Fruit fly (Drosophila melanogaster) whole organism, adult: ENCODE results near the gene Cht7.

Experiments used
- CG11617 ChIP-seq: fragments of 200-800 bp; sonication (Bioruptor generic); optimal IDR thresholded peaks from 2 replicates; lab custom pipeline; 2017; ENCODE audit warnings: mild to moderate bottlenecking, missing biosample characterization, missing genetic modification reagents, missing genetic modification characterization
- CG12768 ChIP-seq: fragments of 200-800 bp; sonication (Bioruptor generic); optimal IDR thresholded peaks from 2 replicates; lab custom pipeline; 2017; ENCODE audit warnings: missing biosample characterization, missing genetic modification characterization, mild to moderate bottlenecking, moderate library complexity, missing genetic modification reagents
- CG14711 ChIP-seq: fragments of 200-800 bp; sonication (Bioruptor generic); optimal IDR thresholded peaks from 2 replicates; lab custom pipeline; 2018; ENCODE audit warnings: missing biosample characterization, mild to moderate bottlenecking, missing genetic modification characterization, moderate library complexity
- CG1620 ChIP-seq: fragments of 200-800 bp; sonication (Bioruptor generic); optimal IDR thresholded peaks from 2 replicates; lab custom pipeline; 2016; ENCODE audit warnings: missing biosample characterization, missing genetic modification characterization
- CG33017 ChIP-seq: fragments of 200-800 bp; sonication (Bioruptor generic); optimal IDR thresholded peaks from 2 replicates; lab custom pipeline; 2018; ENCODE audit warnings: missing biosample characterization, mild to moderate bottlenecking, missing genetic modification characterization, moderate library complexity
- CG5204 ChIP-seq: fragments of 200-800 bp; sonication (Bioruptor generic); optimal IDR thresholded peaks from 2 replicates; lab custom pipeline; 2016; ENCODE audit warnings: missing biosample characterization, missing genetic modification characterization
- CG7045 ChIP-seq: fragments of 200-800 bp; sonication (Bioruptor generic); optimal IDR thresholded peaks from 2 replicates; lab custom pipeline; 2017; ENCODE audit warnings: missing biosample characterization, mild to moderate bottlenecking, missing genetic modification characterization
- CG7101 ChIP-seq: fragments of 200-800 bp; sonication (Bioruptor generic); optimal IDR thresholded peaks from 2 replicates; lab custom pipeline; 2018; ENCODE audit warnings: missing biosample characterization, mild to moderate bottlenecking, missing genetic modification characterization, moderate library complexity
- Clk ChIP-seq: fragments of 200-800 bp; sonication (Bioruptor generic); optimal IDR thresholded peaks from 2 replicates; lab custom pipeline; 2017; ENCODE audit warnings: missing biosample characterization, missing genetic modification characterization
- Crg-1 ChIP-seq: fragments of 200-800 bp; sonication (Bioruptor generic); optimal IDR thresholded peaks from 2 replicates; lab custom pipeline; 2016; ENCODE audit warnings: missing biosample characterization, missing genetic modification characterization
- Hr96 ChIP-seq: fragments of 200-800 bp; sonication (Bioruptor generic); optimal IDR thresholded peaks from 2 replicates; lab custom pipeline; 2016; ENCODE audit warnings: missing biosample characterization, missing genetic modification characterization
- Mnt ChIP-seq: fragments of 200-800 bp; sonication (Bioruptor generic); optimal IDR thresholded peaks from 2 replicates; lab custom pipeline; 2016; ENCODE audit warnings: missing biosample characterization, mild to moderate bottlenecking, missing genetic modification characterization
- bab1 ChIP-seq: fragments of 200-800 bp; sonication (Bioruptor generic); optimal IDR thresholded peaks from 3 replicates; lab custom pipeline; 2019; ENCODE audit warnings: missing biosample characterization, mild to moderate bottlenecking, missing genetic modification characterization, moderate library complexity
- cic ChIP-seq: fragments of 200-800 bp; sonication (Bioruptor generic); optimal IDR thresholded peaks from 2 replicates; lab custom pipeline; 2017; ENCODE audit warnings: missing biosample characterization, mild to moderate bottlenecking, missing genetic modification characterization, moderate library complexity
- cnc ChIP-seq, 2 experiments: fragments of >200 bp; optimal IDR thresholded peaks; 2 replicates each; lab custom pipeline; 2017
- kay ChIP-seq: fragments of 200-800 bp; sonication (Bioruptor generic); peaks from one replicate; lab custom pipeline; 2016; ENCODE audit warnings: missing biosample characterization, missing genetic modification characterization, borderline replicate concordance
- ovo ChIP-seq: fragments of 200-800 bp; sonication (Bioruptor generic); optimal IDR thresholded peaks from 2 replicates; lab custom pipeline; 2016; ENCODE audit warnings: missing biosample characterization, missing genetic modification characterization
- pad ChIP-seq: fragments of 200-800 bp; sonication (Bioruptor generic); optimal IDR thresholded peaks from 3 replicates; lab custom pipeline; 2017; ENCODE audit warnings: missing biosample characterization, missing genetic modification characterization, mild to moderate bottlenecking, moderate library complexity, missing genetic modification reagents
- tj ChIP-seq: fragments of 200-800 bp; sonication (Bioruptor generic); optimal IDR thresholded peaks from 3 replicates; lab custom pipeline; 2017; ENCODE audit warnings: missing biosample characterization, mild to moderate bottlenecking, missing genetic modification characterization, moderate library complexity
- toe ChIP-seq: fragments of 200-800 bp; sonication (Bioruptor generic); optimal IDR thresholded peaks from 2 replicates; lab custom pipeline; 2016; ENCODE audit warnings: missing biosample characterization, missing genetic modification characterization

Cht7 gene

DNA sequence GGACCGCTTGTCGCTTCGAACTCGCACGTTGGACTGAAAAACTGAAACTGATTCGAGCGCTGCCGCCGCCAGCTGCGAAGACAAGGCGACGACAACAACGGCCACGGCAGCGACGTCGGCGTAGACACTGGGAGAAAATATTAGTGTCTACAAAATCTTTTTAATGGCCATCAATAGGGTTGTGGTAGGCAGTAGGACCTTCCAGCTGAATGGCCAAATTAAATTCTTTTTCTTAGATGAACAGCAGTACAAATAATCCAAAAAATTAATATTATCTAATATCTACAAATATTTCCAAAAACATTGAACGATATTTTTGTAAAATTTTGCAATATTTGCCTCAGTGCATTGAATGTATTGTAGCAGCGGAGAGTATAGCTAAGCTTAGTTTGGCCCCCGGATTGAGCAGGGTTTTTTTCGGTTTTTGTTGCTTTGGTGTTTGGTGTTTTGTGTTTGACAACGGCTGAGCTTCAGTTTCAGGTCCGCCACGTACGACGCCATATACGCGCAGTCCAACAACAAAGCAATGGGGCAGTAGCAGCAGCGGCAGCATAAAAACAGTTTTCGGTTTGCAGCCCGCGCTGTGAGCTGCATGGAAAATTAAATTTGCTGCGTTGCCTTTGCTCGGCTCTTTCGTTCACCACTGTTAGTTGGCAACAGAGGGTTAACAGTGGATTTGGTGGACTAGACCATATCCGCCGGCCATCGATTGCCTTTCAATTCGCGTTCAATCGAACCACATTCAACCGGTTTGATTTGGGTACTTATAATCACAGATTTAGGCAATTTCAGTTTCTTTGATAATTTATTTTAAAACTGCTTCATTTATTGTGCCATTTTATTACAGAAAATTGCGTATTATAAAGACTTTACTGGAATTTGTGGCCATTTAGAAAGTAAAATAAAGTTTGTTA, at the start of gene Cht7:
TSS of gene Cht7 (minus strand) at position 51 of the 914 bp plus-strand sequence.
- no peak for TF ChIP-seq Mnt (GFP tag; lab: Kevin White, UChicago)
- no peak for TF ChIP-seq CG7045 (GFP tag; lab: Kevin White, UChicago)
- TF ChIP-seq CG33017 (tag; lab: Kevin White, UChicago) = no peak
- no peak for TF ChIP-seq ovo
- TF ChIP-seq CG5204 (GFP tag; lab: Kevin White, UChicago) = peak; percentile 43
- TF ChIP-seq CG14711 (tag; lab: Kevin White, UChicago) = no peak
- TF ChIP-seq CG7101 (tag; lab: Kevin White, UChicago) = no peak
- TF ChIP-seq bab1 (GFP tag; lab: Kevin White, UChicago) = no peak
- TF ChIP-seq CG11617 (GFP tag; lab: Kevin White, UChicago) = no peak

dm6 chr3L:3150376-3150775, 43.6 kb upstream of the Cht7 start:
- no peak for TF ChIP-seq CG1620
- TF ChIP-seq CG5204 (GFP tag; lab: Kevin White, UChicago) = no peak
- TF ChIP-seq cnc (optimal IDR thresholded peaks at IDR 0.05; lab: Kevin White, UChicago) = no peak
- TF ChIP-seq Clk = no peak
- no peak for TF ChIP-seq CG11617 (GFP tag; lab: Kevin White, UChicago)
- no peak for TF ChIP-seq Hr96
- no peak for TF ChIP-seq pad (GFP tag; lab: Kevin White, UChicago)
- no peak for TF ChIP-seq bab1 (GFP tag; lab: Kevin White, UChicago)
- TF ChIP-seq Crg-1 (GFP tag; lab: Kevin White, UChicago) = no peak

dm6 chr3L:3149060-3149872, 42.5 kb upstream of the Cht7 start:
- TF ChIP-seq Crg-1 (GFP tag; lab: Kevin White, UChicago) = no peak
- TF ChIP-seq Hr96 = no peak
- no peak for TF ChIP-seq bab1 (GFP tag; lab: Kevin White, UChicago)
- no peak for TF ChIP-seq pad (GFP tag; lab: Kevin White, UChicago)
- TF ChIP-seq CG1620 = no peak
- TF ChIP-seq cic (GFP tag; lab: Kevin White, UChicago) = peak; percentile 94
- TF ChIP-seq toe (GFP tag; lab: Kevin White, UChicago) = no peak
- peak; percentile 47 for TF ChIP-seq Clk
- no peak for TF ChIP-seq CG33017 (tag; lab: Kevin White, UChicago)
- no peak for TF ChIP-seq ovo
- TF ChIP-seq CG14711 (tag; lab: Kevin White, UChicago) = no peak
- peak; percentile 9 for TF ChIP-seq CG7101 (tag; lab: Kevin White, UChicago)
- peak; percentile 25 for TF ChIP-seq CG7045 (GFP tag; lab: Kevin White, UChicago)
- TF ChIP-seq CG12768 = peak; percentile 82
- TF ChIP-seq kay (GFP tag; lab: Kevin White, UChicago) = no peak
- TF ChIP-seq cnc (optimal IDR thresholded peaks at IDR 0.05; lab: Kevin White, UChicago) = no peak
- TF ChIP-seq CG5204 (GFP tag; lab: Kevin White, UChicago) = no peak
- peak; percentile 77 for TF ChIP-seq Mnt (GFP tag; lab: Kevin White, UChicago)
- peak; percentile 54 for TF ChIP-seq CG11617 (GFP tag; lab: Kevin White, UChicago)
- TF ChIP-seq tj (GFP tag; lab: Kevin White, UChicago) = peak; percentile 49

dm6 chr3L:3148125-3149059, 41.6 kb upstream of the Cht7 start, which contains the start of the genes Usp5 and BtbVII:
Gene Usp5, minus strand, starts transcription at chr3L:3148358.
Gene BtbVII, plus strand, starts transcription at chr3L:3148646.
- TF ChIP-seq CG14711 (tag; lab: Kevin White, UChicago) (peak; percentile 48), pad (GFP tag; lab: Kevin White, UChicago) (peak; percentile 55), Clk (peak; percentile 56), CG1620 (peak; percentile 85), kay (GFP tag; lab: Kevin White, UChicago) (no peak), CG12768 (peak; percentile 62), Hr96 (peak; percentile 86), CG7101 (tag; lab: Kevin White, UChicago) (peak; percentile 73), CG11617 (GFP tag; lab: Kevin White, UChicago) (peak; percentile 70), Mnt (GFP tag; lab: Kevin White, UChicago) (peak; percentile 71), CG33017 (tag; lab: Kevin White, UChicago) (peak; percentile 0), toe (GFP tag; lab: Kevin White, UChicago) (peak; percentile 84), CG5204 (GFP tag; lab: Kevin White, UChicago) (no peak), CG7045 (GFP tag; lab: Kevin White, UChicago) (peak; percentile 45), ovo (peak; percentile 78), cic (GFP tag; lab: Kevin White, UChicago) (peak; percentile 24), tj (GFP tag; lab: Kevin White, UChicago) (peak; percentile 43), bab1 (GFP tag; lab: Kevin White, UChicago) (peak; percentile 82), cnc (optimal IDR thresholded peaks at IDR 0.05; lab: Kevin White, UChicago) (peak; percentile 80 to 92), Crg-1 (GFP tag; lab: Kevin White, UChicago) (peak; percentile 73)
